Fruit fly (Drosophila melanogaster) whole organism, prepupa: ENCODE measurements around the gene CG15020.

Source experiments
- Blimp-1 ChIP-seq: fragments of 200-800 bp; sonication (Bioruptor generic); optimal IDR thresholded peaks from 3 replicates; lab custom pipeline; 2017; ENCODE audit warnings: missing biosample characterization, missing genetic modification characterization, mild to moderate bottlenecking, moderate library complexity, missing genetic modification reagents
- CG10631 ChIP-seq: fragments of 200-800 bp; sonication (Bioruptor generic); optimal IDR thresholded peaks from 2 replicates; lab custom pipeline; 2016; ENCODE audit warnings: missing biosample characterization, missing genetic modification characterization
- CG10669 ChIP-seq: fragments of 200-800 bp; sonication (Bioruptor generic); optimal IDR thresholded peaks from 3 replicates; lab custom pipeline; 2018; ENCODE audit warnings: missing biosample characterization, mild to moderate bottlenecking, missing genetic modification characterization, moderate library complexity
- CG11762 ChIP-seq: fragments of 200-800 bp; sonication (Bioruptor generic); optimal IDR thresholded peaks from 3 replicates; lab custom pipeline; 2016; ENCODE audit warnings: missing biosample characterization, missing genetic modification characterization; ENCODE audit not compliant: insufficient read depth
- CG11902 ChIP-seq: fragments of 200-800 bp; sonication (Bioruptor generic); optimal IDR thresholded peaks from 3 replicates; lab custom pipeline; 2016; ENCODE audit warnings: missing biosample characterization, missing genetic modification characterization
- CG15336 ChIP-seq: fragments of 200-800 bp; sonication (Bioruptor generic); IDR thresholded peaks from 2 replicates; pipeline ENCODE4 v1.3.6; 2022; ENCODE audit warnings: missing biosample characterization, missing genetic modification characterization
- CG1621 ChIP-seq: fragments of 200-800 bp; sonication (Bioruptor generic); optimal IDR thresholded peaks from 3 replicates; lab custom pipeline; 2018; ENCODE audit warnings: missing biosample characterization, mild to moderate bottlenecking, missing genetic modification characterization
- CG16779 ChIP-seq: fragments of 200-800 bp; sonication (Bioruptor generic); optimal IDR thresholded peaks from 3 replicates; lab custom pipeline; 2017; ENCODE audit warnings: missing biosample characterization, mild to moderate bottlenecking, missing genetic modification characterization
- CG3032 ChIP-seq: fragments of 200-800 bp; optimal IDR thresholded peaks from 2 replicates; lab custom pipeline; 2019; ENCODE audit warnings: missing biosample characterization, mild to moderate bottlenecking, missing genetic modification characterization, moderate library complexity
- CG31627 ChIP-seq: fragments of 200-800 bp; sonication (Bioruptor generic); optimal IDR thresholded peaks from 3 replicates; lab custom pipeline; 2016; ENCODE audit warnings: missing biosample characterization, missing genetic modification characterization
- CG32006 ChIP-seq: fragments of 200-800 bp; sonication (Bioruptor generic); optimal IDR thresholded peaks from 3 replicates; lab custom pipeline; 2017; ENCODE audit warnings: missing biosample characterization, mild to moderate bottlenecking, missing genetic modification characterization
- CG34406 ChIP-seq: fragments of 200-800 bp; sonication (Bioruptor generic); optimal IDR thresholded peaks from 3 replicates; lab custom pipeline; 2016; ENCODE audit warnings: missing biosample characterization, missing genetic modification characterization
- CG3919 ChIP-seq: fragments of 200-800 bp; sonication (Bioruptor generic); optimal IDR thresholded peaks from 3 replicates; lab custom pipeline; 2016; ENCODE audit warnings: missing biosample characterization, missing genetic modification characterization
- CG4318 ChIP-seq: fragments of 200-800 bp; sonication (Bioruptor generic); optimal IDR thresholded peaks from 3 replicates; lab custom pipeline; 2017; ENCODE audit warnings: missing biosample characterization, mild to moderate bottlenecking, missing genetic modification characterization
- CG6163 ChIP-seq: fragments of 200-800 bp; sonication (Bioruptor generic); IDR thresholded peaks from 3 replicates; pipeline ENCODE4 v1.3.6; 2022; ENCODE audit warnings: missing biosample characterization, missing genetic modification characterization
- CG6276 ChIP-seq: fragments of 200-800 bp; sonication (Bioruptor generic); optimal IDR thresholded peaks from 2 replicates; lab custom pipeline; 2017; ENCODE audit warnings: missing biosample characterization, mild to moderate bottlenecking, missing genetic modification characterization
- CG6808 ChIP-seq: fragments of 200-800 bp; sonication (Bioruptor generic); optimal IDR thresholded peaks from 3 replicates; lab custom pipeline; 2017; ENCODE audit warnings: missing biosample characterization, missing genetic modification characterization, mild to moderate bottlenecking, moderate library complexity, missing genetic modification reagents
- CG6854 ChIP-seq: fragments of 200-800 bp; sonication (Bioruptor generic); optimal IDR thresholded peaks from 2 replicates; lab custom pipeline; 2017; ENCODE audit warnings: missing biosample characterization, mild to moderate bottlenecking, missing genetic modification characterization
- CG7368 ChIP-seq: fragments of 200-800 bp; sonication (Bioruptor generic); optimal IDR thresholded peaks from 3 replicates; lab custom pipeline; 2016; ENCODE audit warnings: missing biosample characterization, missing genetic modification characterization
- CG8119 ChIP-seq: fragments of 200-800 bp; sonication (Bioruptor generic); IDR thresholded peaks from 3 replicates; pipeline ENCODE4 v1.3.6; 2022; ENCODE audit warnings: missing biosample characterization, missing genetic modification characterization
- CG8319 ChIP-seq: fragments of 200-800 bp; sonication (Bioruptor generic); optimal IDR thresholded peaks from 3 replicates; lab custom pipeline; 2016; ENCODE audit warnings: missing biosample characterization, missing genetic modification characterization
- Ets21C ChIP-seq: fragments of 200-800 bp; sonication (Bioruptor generic); optimal IDR thresholded peaks from 3 replicates; lab custom pipeline; 2016; ENCODE audit warnings: missing biosample characterization, missing genetic modification characterization
- Ets96B ChIP-seq: fragments of 200-800 bp; optimal IDR thresholded peaks from 2 replicates; lab custom pipeline; 2019; ENCODE audit warnings: missing biosample characterization, mild to moderate bottlenecking, missing genetic modification characterization, moderate library complexity
- Gug ChIP-seq: fragments of 200-800 bp; sonication (Bioruptor generic); IDR thresholded peaks from 2 replicates; pipeline ENCODE4 v1.3.6; 2022; ENCODE audit warnings: missing biosample characterization, missing genetic modification characterization
- Hr38 ChIP-seq: sonication (Bioruptor generic); optimal IDR thresholded peaks from 2 replicates; lab custom pipeline; 2016; ENCODE audit warnings: missing biosample characterization, missing genetic modification characterization
- Lpt ChIP-seq: fragments of 200-800 bp; sonication (Bioruptor generic); optimal IDR thresholded peaks from 3 replicates; lab custom pipeline; 2016; ENCODE audit warnings: missing biosample characterization, missing genetic modification characterization
- Met ChIP-seq: fragments of 200-800 bp; sonication (Bioruptor generic); optimal IDR thresholded peaks from 3 replicates; lab custom pipeline; 2016; ENCODE audit warnings: missing biosample characterization, missing genetic modification characterization
- Smox ChIP-seq: fragments of 200-800 bp; sonication (Bioruptor generic); optimal IDR thresholded peaks from 3 replicates; lab custom pipeline; 2016; ENCODE audit warnings: missing biosample characterization, missing genetic modification characterization
- Sox102F ChIP-seq: fragments of 200-800 bp; sonication (Bioruptor generic); optimal IDR thresholded peaks from 2 replicates; lab custom pipeline; 2016; ENCODE audit warnings: missing biosample characterization, mild to moderate bottlenecking, missing genetic modification characterization
- Sox14 ChIP-seq: fragments of 200-800 bp; sonication (Bioruptor generic); optimal IDR thresholded peaks from 3 replicates; lab custom pipeline; 2016; ENCODE audit warnings: missing biosample characterization, missing genetic modification characterization
- Sox15 ChIP-seq: fragments of 200-800 bp; sonication (Bioruptor generic); optimal IDR thresholded peaks from 3 replicates; lab custom pipeline; 2016; ENCODE audit warnings: missing biosample characterization, missing genetic modification characterization
- achi ChIP-seq: fragments of 200-800 bp; sonication (Bioruptor generic); optimal IDR thresholded peaks from 3 replicates; lab custom pipeline; 2016; ENCODE audit warnings: missing biosample characterization, missing genetic modification characterization
- acj6 ChIP-seq: fragments of 200-800 bp; sonication (Bioruptor generic); optimal IDR thresholded peaks from 3 replicates; lab custom pipeline; 2016; ENCODE audit warnings: missing biosample characterization, missing genetic modification characterization
- cyc ChIP-seq: fragments of 200-800 bp; sonication (Bioruptor generic); optimal IDR thresholded peaks from 3 replicates; lab custom pipeline; 2016; ENCODE audit warnings: missing biosample characterization, missing genetic modification characterization
- eg ChIP-seq: fragments of 200-800 bp; sonication (Bioruptor generic); IDR thresholded peaks from 3 replicates; pipeline ENCODE4 v1.3.6; 2022; ENCODE audit warnings: missing biosample characterization, missing genetic modification characterization
- esn ChIP-seq: fragments of 200-800 bp; sonication (Bioruptor generic); optimal IDR thresholded peaks from 2 replicates; lab custom pipeline; 2016; ENCODE audit warnings: missing biosample characterization, mild to moderate bottlenecking, missing genetic modification characterization, moderate library complexity
- fd59A ChIP-seq: fragments of 200-800 bp; sonication (Bioruptor generic); optimal IDR thresholded peaks from 2 replicates; lab custom pipeline; 2017; ENCODE audit warnings: missing biosample characterization, mild to moderate bottlenecking, missing genetic modification characterization, missing genetic modification reagents
- fd85E ChIP-seq: fragments of 200-800 bp; sonication (Bioruptor generic); optimal IDR thresholded peaks from 3 replicates; lab custom pipeline; 2016; ENCODE audit warnings: missing biosample characterization, missing genetic modification characterization
- fkh ChIP-seq: fragments of 200-800 bp; sonication (Bioruptor generic); optimal IDR thresholded peaks from 3 replicates; lab custom pipeline; 2017; ENCODE audit warnings: missing biosample characterization, mild to moderate bottlenecking, missing genetic modification characterization, moderate library complexity
- lz ChIP-seq: fragments of 200-800 bp; sonication (Bioruptor generic); optimal IDR thresholded peaks from 3 replicates; lab custom pipeline; 2016; ENCODE audit warnings: missing biosample characterization, missing genetic modification characterization
- net ChIP-seq: fragments of 200-800 bp; sonication (Bioruptor generic); optimal IDR thresholded peaks from 3 replicates; lab custom pipeline; 2016; ENCODE audit warnings: missing biosample characterization, missing genetic modification characterization
- pdm3 ChIP-seq: fragments of 200-800 bp; sonication (Bioruptor generic); optimal IDR thresholded peaks from 3 replicates; lab custom pipeline; 2016; ENCODE audit warnings: missing biosample characterization, missing genetic modification characterization
- salr ChIP-seq, 2 experiments: fragments of 200-800 bp; sonication (Bioruptor generic); optimal IDR thresholded peaks; 3 replicates each; lab custom pipeline; 2016 to 2018; ENCODE audit warnings: missing biosample characterization in 2 of 2, missing genetic modification characterization in 2 of 2, mild to moderate bottlenecking in 1 of 2
- spab ChIP-seq: fragments of 200-800 bp; sonication (Bioruptor generic); optimal IDR thresholded peaks from 2 replicates; lab custom pipeline; 2017; ENCODE audit warnings: missing biosample characterization, mild to moderate bottlenecking, missing genetic modification characterization, missing genetic modification reagents
- ss ChIP-seq, 2 experiments: fragments of 200-800 bp; sonication (Bioruptor generic); optimal IDR thresholded peaks; 2 replicates in 1 of 2; 3 replicates in 1 of 2; lab custom pipeline; 2017 to 2018; ENCODE audit warnings: mild to moderate bottlenecking in 2 of 2, missing biosample characterization in 2 of 2, missing genetic modification characterization in 2 of 2, moderate library complexity in 1 of 2
- svp ChIP-seq: fragments of 200-800 bp; sonication (Bioruptor generic); peaks from one replicate; lab custom pipeline; 2016; ENCODE audit warnings: missing biosample characterization, missing genetic modification characterization
- topi ChIP-seq: fragments of 200-800 bp; sonication (Bioruptor generic); optimal IDR thresholded peaks from 3 replicates; lab custom pipeline; 2016; ENCODE audit warnings: missing biosample characterization, missing genetic modification characterization
- vri ChIP-seq: fragments of 200-800 bp; sonication (Bioruptor generic); optimal IDR thresholded peaks from 3 replicates; lab custom pipeline; 2016; ENCODE audit warnings: missing biosample characterization, mild to moderate bottlenecking, missing genetic modification characterization

Gene CG15020

DNA sequence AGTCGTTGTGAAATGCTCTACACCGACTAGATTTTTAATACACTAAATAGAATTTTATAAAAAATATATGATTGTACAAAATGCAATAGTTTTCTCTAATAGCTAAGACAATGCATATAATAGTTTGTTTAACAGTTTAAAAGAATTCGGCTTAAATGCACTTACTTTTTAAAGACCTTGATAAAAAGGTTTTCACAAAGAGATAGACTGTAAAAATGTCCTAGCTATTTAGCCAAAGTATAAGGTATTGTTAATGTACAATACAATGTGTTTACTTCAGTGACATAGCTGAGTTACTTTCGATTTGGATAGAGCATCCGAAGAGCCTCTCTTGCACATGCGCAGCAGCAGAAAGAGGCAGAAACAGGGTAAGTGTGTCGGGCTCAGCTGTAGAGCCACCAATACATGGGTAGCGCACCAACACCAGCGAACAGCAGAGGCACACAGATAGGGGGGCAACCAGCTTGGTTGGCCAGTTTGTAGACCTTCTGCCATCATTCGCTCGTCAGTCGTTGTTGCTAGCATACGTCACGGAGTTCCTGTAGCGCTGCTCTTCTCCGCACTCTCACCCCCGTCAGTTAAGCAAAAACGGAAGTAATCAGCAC, 14.7 kb upstream of the CG15020 start, which contains the start of gene TP53INP (continued):
- TF ChIP-seq CG32006 = peak; percentile 96
- peak; percentile 88 for TF ChIP-seq Sox14 (GFP tag; lab: Kevin White, UChicago)
- TF ChIP-seq fd85E = peak; percentile 63
- peak; percentile 72 for TF ChIP-seq CG8319
- peak; percentile 91 for TF ChIP-seq svp (GFP tag; lab: Kevin White, UChicago)
- TF ChIP-seq CG6276 = peak; percentile 90
- peak; percentile 89 for TF ChIP-seq lz
- peak; percentile 90 for TF ChIP-seq topi (GFP tag; lab: Kevin White, UChicago)
- peak; percentile 89 for TF ChIP-seq CG11762
- peak; percentile 91 for TF ChIP-seq achi (GFP tag; lab: Kevin White, UChicago)
- TF ChIP-seq Hr38 (GFP tag; lab: Kevin White, UChicago) = no peak
- TF ChIP-seq CG1621 (tag; lab: Kevin White, UChicago) = peak; percentile 82
- peak; percentile 86 for TF ChIP-seq Lpt (GFP tag; lab: Kevin White, UChicago)
- TF ChIP-seq CG10669 (GFP tag; lab: Kevin White, UChicago) = peak; percentile 90
- TF ChIP-seq fkh = peak; percentile 72
- peak; percentile 91 for TF ChIP-seq net (GFP tag; lab: Kevin White, UChicago)
- peak; percentile 58 for TF ChIP-seq eg (GFP tag; lab: Robert Waterston, UW)
- TF ChIP-seq Gug (GFP tag; lab: Robert Waterston, UW) = peak; percentile 52
- TF ChIP-seq CG7368 = peak; percentile 64
- TF ChIP-seq vri = peak; percentile 63
- TF ChIP-seq CG11902 (GFP tag; lab: Kevin White, UChicago) = peak; percentile 82
- peak; percentile 75 for TF ChIP-seq CG31627 (GFP tag; lab: Kevin White, UChicago)
- TF ChIP-seq CG15336 = peak; percentile 88
- TF ChIP-seq CG6163 = peak; percentile 70; the same call in 2 of the 3 replicates
- TF ChIP-seq Blimp-1 (GFP tag; lab: Kevin White, UChicago) = peak; percentile 67
- TF ChIP-seq Sox15 (GFP tag; lab: Kevin White, UChicago) = peak; percentile 90
- peak; percentile 89 for TF ChIP-seq Ets96B (tag; lab: Kevin White, UChicago)
- TF ChIP-seq CG6808 (GFP tag; lab: Kevin White, UChicago) = peak; percentile 90
- peak; percentile 88 for TF ChIP-seq pdm3 (GFP tag; lab: Kevin White, UChicago)
- TF ChIP-seq fd59A (GFP tag; lab: Kevin White, UChicago) = peak; percentile 88
- TF ChIP-seq CG6854 (GFP tag; lab: Kevin White, UChicago) = peak; percentile 65
- peak; percentile 85 for TF ChIP-seq cyc (GFP tag; lab: Kevin White, UChicago)

- peak; percentile 7 for TF ChIP-seq Ets21C
- no peak for TF ChIP-seq Blimp-1 (GFP tag; lab: Kevin White, UChicago)
- TF ChIP-seq Ets96B (tag; lab: Kevin White, UChicago) = peak; percentile 35
- TF ChIP-seq fd85E = no peak
- TF ChIP-seq ss (GFP tag; optimal IDR thresholded peaks at IDR 0.05; lab: Kevin White, UChicago) = no peak
- TF ChIP-seq fkh = no peak
- TF ChIP-seq Met (GFP tag; lab: Kevin White, UChicago) = peak; percentile 64
- TF ChIP-seq CG3032 (tag; lab: Kevin White, UChicago) = no peak
- TF ChIP-seq topi (GFP tag; lab: Kevin White, UChicago) = peak; percentile 40
- no peak for TF ChIP-seq CG11902 (GFP tag; lab: Kevin White, UChicago)
- no peak for TF ChIP-seq CG1621 (tag; lab: Kevin White, UChicago)
- no peak for TF ChIP-seq vri
- peak; percentile 36 for TF ChIP-seq Lpt (GFP tag; lab: Kevin White, UChicago)
- TF ChIP-seq Smox = peak; percentile 10
- no peak for TF ChIP-seq CG7368
- peak; percentile 60 for TF ChIP-seq CG10631
- no peak for TF ChIP-seq spab (GFP tag; lab: Kevin White, UChicago)
- TF ChIP-seq esn = peak; percentile 36
- peak; percentile 13 for TF ChIP-seq CG34406
- TF ChIP-seq CG3919 (GFP tag; lab: Kevin White, UChicago) = peak; percentile 62
- peak in 1 of 2 experiments; percentile 67 for TF ChIP-seq salr (GFP tag; optimal IDR thresholded peaks at IDR 0.05; lab: Kevin White, UChicago)
- TF ChIP-seq CG6276 = peak; percentile 42
- peak; percentile 68 for TF ChIP-seq CG8119 (GFP tag; lab: Robert Waterston, UW)
- TF ChIP-seq svp (GFP tag; lab: Kevin White, UChicago) = peak; percentile 78
- peak; percentile 1 for TF ChIP-seq cyc (GFP tag; lab: Kevin White, UChicago)
- no peak for TF ChIP-seq Hr38 (GFP tag; lab: Kevin White, UChicago)
- TF ChIP-seq pdm3 (GFP tag; lab: Kevin White, UChicago) = peak; percentile 65
- TF ChIP-seq CG4318 (GFP tag; lab: Kevin White, UChicago) = peak; percentile 39
- TF ChIP-seq Sox102F (GFP tag; lab: Kevin White, UChicago) = no peak
- TF ChIP-seq acj6 (GFP tag; lab: Kevin White, UChicago) = peak; percentile 54
- peak; percentile 74 for TF ChIP-seq eg (GFP tag; lab: Robert Waterston, UW)
- TF ChIP-seq CG16779 (tag; lab: Kevin White, UChicago) = no peak
These were observed 13.7 kb upstream of the CG15020 start for dm6 chr3L:4407743-4408142.
